Fruit fly (Drosophila melanogaster) whole organism, embryonic: ENCODE results near the gene CG31816.
A peak's percentile ranks its signal among the peaks of the same experiment; 100 is the strongest.

Experiments used
- Abd-B ChIP-seq: fragments of 200-800 bp; sonication (Bioruptor generic); optimal IDR thresholded peaks from 2 replicates; lab custom pipeline; 2018; ENCODE audit warnings: missing biosample characterization, mild to moderate bottlenecking, missing genetic modification characterization, moderate library complexity
- Aef1 ChIP-seq: fragments of 200-800 bp; sonication (Bioruptor generic); IDR thresholded peaks from 3 replicates; pipeline ENCODE4 v1.3.6; 2022; ENCODE audit warnings: missing biosample characterization, missing genetic modification characterization
- Antp ChIP-seq: fragments of 200-800 bp; sonication (Bioruptor generic); optimal IDR thresholded peaks from 3 replicates; lab custom pipeline; 2016; ENCODE audit warnings: missing biosample characterization, missing genetic modification characterization
- BEAF-32 ChIP-seq: fragments of 200-800 bp; sonication (Bioruptor generic); optimal IDR thresholded peaks from 3 replicates; lab custom pipeline; 2017; ENCODE audit warnings: missing biosample characterization, missing genetic modification characterization, mild to moderate bottlenecking, moderate library complexity, missing genetic modification reagents
- Bteb2 ChIP-seq: fragments of 200-800 bp; sonication (Bioruptor generic); optimal IDR thresholded peaks from 2 replicates; lab custom pipeline; 2016; ENCODE audit warnings: missing biosample characterization, missing genetic modification characterization
- CG11093 ChIP-seq: fragments of 200-800 bp; sonication (Bioruptor generic); IDR thresholded peaks from 3 replicates; pipeline ENCODE4 v1.3.6; 2022; ENCODE audit warnings: missing biosample characterization, missing genetic modification characterization
- CG12236 ChIP-seq: fragments of 200-800 bp; sonication (Bioruptor generic); optimal IDR thresholded peaks from 2 replicates; lab custom pipeline; 2016; ENCODE audit warnings: missing biosample characterization, missing genetic modification characterization
- CG12391 ChIP-seq: fragments of 200-800 bp; sonication (Bioruptor generic); optimal IDR thresholded peaks from 3 replicates; lab custom pipeline; 2018; ENCODE audit warnings: missing biosample characterization, mild to moderate bottlenecking, missing genetic modification characterization, moderate library complexity
- CG12744 ChIP-seq: fragments of 200-800 bp; sonication (Bioruptor generic); optimal IDR thresholded peaks from 2 replicates; lab custom pipeline; 2016; ENCODE audit warnings: missing biosample characterization, missing genetic modification characterization
- CG12769 ChIP-seq: fragments of 200-800 bp; sonication (Bioruptor generic); optimal IDR thresholded peaks from 2 replicates; lab custom pipeline; 2019; ENCODE audit warnings: missing biosample characterization, mild to moderate bottlenecking, missing genetic modification characterization, moderate library complexity
- CG15479 ChIP-seq: fragments of 200-800 bp; sonication (Bioruptor generic); optimal IDR thresholded peaks from 3 replicates; lab custom pipeline; 2019; ENCODE audit warnings: missing biosample characterization, mild to moderate bottlenecking, missing genetic modification characterization, moderate library complexity
- CG16779 ChIP-seq: fragments of 200-800 bp; sonication (Bioruptor generic); IDR thresholded peaks from 2 replicates; pipeline ENCODE4 v1.3.6; 2022; ENCODE audit warnings: missing biosample characterization, missing genetic modification characterization
- CG16815 ChIP-seq: fragments of 200-800 bp; sonication (Bioruptor generic); optimal IDR thresholded peaks from 3 replicates; lab custom pipeline; 2017; ENCODE audit warnings: missing biosample characterization, mild to moderate bottlenecking, missing genetic modification characterization
- CG17359 ChIP-seq: fragments of 200-800 bp; sonication (Bioruptor generic); optimal IDR thresholded peaks from 3 replicates; lab custom pipeline; 2018; ENCODE audit warnings: missing biosample characterization, mild to moderate bottlenecking, missing genetic modification characterization, moderate library complexity
- CG1792 ChIP-seq: fragments of 200-800 bp; sonication (Bioruptor generic); optimal IDR thresholded peaks from 2 replicates; lab custom pipeline; 2016; ENCODE audit warnings: missing biosample characterization, missing genetic modification characterization
- CG2678 ChIP-seq: fragments of 200-800 bp; sonication (Bioruptor generic); optimal IDR thresholded peaks from 3 replicates; lab custom pipeline; 2019; ENCODE audit warnings: missing biosample characterization, mild to moderate bottlenecking, missing genetic modification characterization, moderate library complexity
- CG2712 ChIP-seq: fragments of 200-800 bp; optimal IDR thresholded peaks from 3 replicates; lab custom pipeline; 2019; ENCODE audit warnings: missing biosample characterization, mild to moderate bottlenecking, missing genetic modification characterization, moderate library complexity
- CG3065 ChIP-seq: fragments of 200-800 bp; sonication (Bioruptor generic); optimal IDR thresholded peaks from 2 replicates; lab custom pipeline; 2016; ENCODE audit warnings: missing biosample characterization, missing genetic modification characterization
- CG3995 ChIP-seq: fragments of 200-800 bp; sonication (Bioruptor generic); optimal IDR thresholded peaks from 3 replicates; lab custom pipeline; 2016; ENCODE audit warnings: missing biosample characterization, missing genetic modification characterization
- CG6272 ChIP-seq: fragments of 200-800 bp; sonication (Bioruptor generic); IDR thresholded peaks from 2 replicates; pipeline ENCODE4 v1.3.6; 2022; ENCODE audit warnings: missing biosample characterization, missing genetic modification characterization
- CG6683 ChIP-seq: fragments of 200-800 bp; sonication (Bioruptor generic); optimal IDR thresholded peaks from 2 replicates; lab custom pipeline; 2017; ENCODE audit warnings: missing biosample characterization, mild to moderate bottlenecking, missing genetic modification characterization, missing genetic modification reagents
- CG7372 ChIP-seq: fragments of 200-800 bp; sonication (Bioruptor generic); IDR thresholded peaks from 2 replicates; pipeline ENCODE4 v1.3.6; 2022; ENCODE audit warnings: missing biosample characterization, missing genetic modification characterization
- CG7928 ChIP-seq: fragments of 200-800 bp; sonication (Bioruptor generic); optimal IDR thresholded peaks from 2 replicates; lab custom pipeline; 2017; ENCODE audit warnings: missing biosample characterization, mild to moderate bottlenecking, missing genetic modification characterization
- CG9609 ChIP-seq: fragments of 200-800 bp; sonication (Bioruptor generic); optimal IDR thresholded peaks from 3 replicates; lab custom pipeline; 2016; ENCODE audit warnings: missing biosample characterization, missing genetic modification characterization
- Dp ChIP-seq: fragments of 200-800 bp; sonication (Bioruptor generic); optimal IDR thresholded peaks from 2 replicates; lab custom pipeline; 2018; ENCODE audit warnings: missing biosample characterization, mild to moderate bottlenecking, missing genetic modification characterization, moderate library complexity
- Hsf ChIP-seq: fragments of 200-800 bp; sonication (Bioruptor generic); optimal IDR thresholded peaks from 3 replicates; lab custom pipeline; 2016; ENCODE audit warnings: missing biosample characterization, missing genetic modification characterization
- Nf-YB ChIP-seq: fragments of 200-800 bp; sonication (Bioruptor generic); optimal IDR thresholded peaks from 3 replicates; lab custom pipeline; 2019; ENCODE audit warnings: missing biosample characterization, mild to moderate bottlenecking, missing genetic modification characterization, moderate library complexity
- Nf-YC ChIP-seq: fragments of 200-800 bp; optimal IDR thresholded peaks from 3 replicates; lab custom pipeline; 2019; ENCODE audit warnings: missing biosample characterization, mild to moderate bottlenecking, missing genetic modification characterization, moderate library complexity
- Pdp1 ChIP-seq, 2 experiments: fragments of 200-800 bp; sonication (Bioruptor generic); optimal IDR thresholded peaks; 3 replicates each; lab custom pipeline; 2016; ENCODE audit warnings: missing biosample characterization in 2 of 2, missing genetic modification characterization in 2 of 2, mild to moderate bottlenecking in 1 of 2, moderate library complexity in 1 of 2
- Spps ChIP-seq: fragments of 200-800 bp; sonication (Bioruptor generic); optimal IDR thresholded peaks from 2 replicates; lab custom pipeline; 2018; ENCODE audit warnings: missing biosample characterization, mild to moderate bottlenecking, missing genetic modification characterization
- abd-A ChIP-seq: fragments of 200-800 bp; sonication (Bioruptor generic); optimal IDR thresholded peaks from 3 replicates; lab custom pipeline; 2019; ENCODE audit warnings: missing biosample characterization, mild to moderate bottlenecking, missing genetic modification characterization, moderate library complexity
- ase ChIP-seq: fragments of 200-800 bp; sonication (Bioruptor generic); IDR thresholded peaks from 3 replicates; pipeline ENCODE4 v1.3.6; 2022; ENCODE audit warnings: missing biosample characterization, missing genetic modification characterization
- bowl ChIP-seq: fragments of 200-800 bp; sonication (Bioruptor generic); IDR thresholded peaks from 2 replicates; pipeline ENCODE4 v1.3.6; 2022; ENCODE audit warnings: missing biosample characterization, missing genetic modification characterization
- btn ChIP-seq: fragments of 200-800 bp; sonication (Bioruptor generic); optimal IDR thresholded peaks from 2 replicates; lab custom pipeline; 2016; ENCODE audit warnings: missing biosample characterization, missing genetic modification characterization
- chif ChIP-seq, 2 experiments: fragments of 200-800 bp; sonication (Bioruptor generic); optimal IDR thresholded peaks; 3 replicates each; lab custom pipeline; 2016; ENCODE audit warnings: missing biosample characterization in 2 of 2, missing genetic modification characterization in 2 of 2
- dan ChIP-seq: fragments of 200-800 bp; sonication (Bioruptor generic); IDR thresholded peaks from 2 replicates; pipeline ENCODE4 v1.3.6; 2022; ENCODE audit warnings: missing biosample characterization, missing genetic modification characterization
- danr ChIP-seq: fragments of 200-800 bp; sonication (Bioruptor generic); IDR thresholded peaks from 2 replicates; pipeline ENCODE4 v1.3.6; 2022; ENCODE audit warnings: missing biosample characterization, missing genetic modification characterization
- fd96Cb ChIP-seq: fragments of 200-800 bp; sonication (Bioruptor generic); optimal IDR thresholded peaks from 2 replicates; lab custom pipeline; 2018; ENCODE audit warnings: missing biosample characterization, mild to moderate bottlenecking, missing genetic modification characterization, moderate library complexity
- ftz-f1 ChIP-seq: fragments of 200-800 bp; sonication (Bioruptor generic); optimal IDR thresholded peaks from 2 replicates; lab custom pipeline; 2016; ENCODE audit warnings: missing biosample characterization, missing genetic modification characterization
- gcm2 ChIP-seq: fragments of 200-800 bp; sonication (Bioruptor generic); optimal IDR thresholded peaks from 2 replicates; lab custom pipeline; 2016; ENCODE audit warnings: missing biosample characterization, missing genetic modification characterization
- grau ChIP-seq: fragments of 200-800 bp; optimal IDR thresholded peaks from 3 replicates; lab custom pipeline; 2019; ENCODE audit warnings: missing biosample characterization, mild to moderate bottlenecking, missing genetic modification characterization, moderate library complexity
- gro ChIP-seq: fragments of 200-800 bp; sonication (Bioruptor generic); optimal IDR thresholded peaks from 2 replicates; lab custom pipeline; 2016; ENCODE audit warnings: missing biosample characterization, missing genetic modification characterization
- ind ChIP-seq: fragments of 200-800 bp; sonication (Bioruptor generic); optimal IDR thresholded peaks from 3 replicates; lab custom pipeline; 2016; ENCODE audit warnings: missing biosample characterization, missing genetic modification characterization
- kay ChIP-seq: fragments of 200-800 bp; sonication (Bioruptor generic); optimal IDR thresholded peaks from 2 replicates; lab custom pipeline; 2016; ENCODE audit warnings: missing biosample characterization, missing genetic modification characterization
- lbe ChIP-seq: fragments of 200-800 bp; sonication (Bioruptor generic); optimal IDR thresholded peaks from 2 replicates; lab custom pipeline; 2016; ENCODE audit warnings: missing biosample characterization, mild to moderate bottlenecking, missing genetic modification characterization
- lmd ChIP-seq: fragments of 200-800 bp; sonication (Bioruptor generic); IDR thresholded peaks from 2 replicates; pipeline ENCODE4 v1.3.6; 2022; ENCODE audit warnings: missing biosample characterization, missing genetic modification characterization
- row ChIP-seq: fragments of 200-800 bp; sonication (Bioruptor generic); IDR thresholded peaks from 3 replicates; pipeline ENCODE4 v1.3.6; 2022; ENCODE audit warnings: missing biosample characterization, missing genetic modification characterization
- slp2 ChIP-seq: fragments of 200-800 bp; sonication (Bioruptor generic); optimal IDR thresholded peaks from 2 replicates; lab custom pipeline; 2016; ENCODE audit warnings: missing biosample characterization, missing genetic modification characterization
- sr ChIP-seq: fragments of 200-800 bp; sonication (Bioruptor generic); IDR thresholded peaks from 3 replicates; pipeline ENCODE4 v1.3.6; 2022; ENCODE audit warnings: missing biosample characterization, missing genetic modification characterization
- trh ChIP-seq: fragments of 200-800 bp; sonication (Bioruptor generic); optimal IDR thresholded peaks from 2 replicates; lab custom pipeline; 2016; ENCODE audit warnings: missing biosample characterization, missing genetic modification characterization
- tup ChIP-seq: fragments of 200-800 bp; sonication (Bioruptor generic); optimal IDR thresholded peaks from 2 replicates; lab custom pipeline; 2016; ENCODE audit warnings: missing biosample characterization, mild to moderate bottlenecking, missing genetic modification characterization, moderate library complexity
- yki ChIP-seq: fragments of >200 bp; optimal IDR thresholded peaks from 3 replicates; lab custom pipeline; 2018

Gene CG31816

dm6 chr2L:16591934-16592333 lies 49.6 kb downstream of the CG31816 start (continued):
- TF ChIP-seq gcm2 (GFP tag; lab: Kevin White, UChicago) (no peak), danr (GFP tag; lab: Robert Waterston, UW) (no peak; the same call in 1 of the 2 replicates), Abd-B (GFP tag; lab: Kevin White, UChicago) (peak; percentile 50), ftz-f1 (GFP tag; lab: Kevin White, UChicago) (no peak), kay (GFP tag; lab: Kevin White, UChicago) (no peak), gro (GFP tag; lab: Kevin White, UChicago) (no peak), Nf-YC (tag; lab: Kevin White, UChicago) (no peak), CG12769 (tag; lab: Kevin White, UChicago) (no peak), CG12744 (GFP tag; lab: Kevin White, UChicago) (no peak), CG15479 (no peak), CG7372 (GFP tag; lab: Robert Waterston, UW) (no peak), CG16779 (no peak), ind (GFP tag; lab: Kevin White, UChicago) (peak; percentile 27), Aef1 (GFP tag; lab: Robert Waterston, UW) (no peak; the same call in 2 of the 3 replicates), CG12236 (GFP tag; lab: Kevin White, UChicago) (no peak), lbe (no peak), lmd (no peak; the same call in 1 of the 2 replicates), row (peak; percentile 49; the same call in 1 of the 3 replicates), dan (GFP tag; lab: Robert Waterston, UW) (no peak), CG6683 (GFP tag; lab: Kevin White, UChicago) (no peak), btn (no peak), CG17359 (tag; lab: Kevin White, UChicago) (peak; percentile 87), CG6272 (GFP tag; lab: Robert Waterston, UW) (no peak), CG9609 (no peak), bowl (no peak), grau (tag; lab: Kevin White, UChicago) (peak; percentile 4), CG11093 (GFP tag; lab: Robert Waterston, UW) (no peak), Pdp1 (GFP tag; optimal IDR thresholded peaks at IDR 0.05; lab: Kevin White, UChicago) (peak in 1 of 2 experiments; percentile 28), Dp (GFP tag; lab: Kevin White, UChicago) (no peak), CG2712 (tag; lab: Kevin White, UChicago) (peak; percentile 70), BEAF-32 (GFP tag; lab: Kevin White, UChicago) (no peak), CG2678 (tag; lab: Kevin White, UChicago) (peak; percentile 64), fd96Cb (tag; lab: Kevin White, UChicago) (peak; percentile 63), trh (GFP tag; lab: Kevin White, UChicago) (no peak), Hsf (GFP tag; lab: Kevin White, UChicago) (peak; percentile 31), yki (no peak), CG16815 (GFP tag; lab: Kevin White, UChicago) (no peak), Bteb2 (no peak), Antp (GFP tag; lab: Kevin White, UChicago) (no peak), ase (no peak), chif (GFP tag; optimal IDR thresholded peaks at IDR 0.05; lab: Kevin White, UChicago) (peak; percentile 6 to 44), sr (GFP tag; lab: Robert Waterston, UW) (no peak), CG3995 (GFP tag; lab: Kevin White, UChicago) (no peak), abd-A (tag; lab: Kevin White, UChicago) (no peak), Nf-YB (no peak), CG7928 (no peak), Spps (tag; lab: Kevin White, UChicago) (no peak), CG3065 (GFP tag; lab: Kevin White, UChicago) (no peak), CG12391 (tag; lab: Kevin White, UChicago) (peak; percentile 59), tup (no peak), slp2 (GFP tag; lab: Kevin White, UChicago) (no peak), CG1792 (no peak)
